Worm (Caenorhabditis elegans) whole organism, young adult: ENCODE measurements around the gene nhr-187.

Experiments used
- D2030.7 ChIP-seq: fragments of 200-800 bp; sonication (Bioruptor generic); IDR thresholded peaks from 2 replicates; pipeline ENCODE4 v1.3.6; 2022; ENCODE audit warnings: missing genetic modification reagents, missing genetic modification characterization, missing compliant biosample characterization
- F37B4.10 ChIP-seq: fragments of 200-800 bp; sonication (Bioruptor generic); IDR thresholded peaks from 2 replicates; pipeline ENCODE4 v1.3.6; 2022; ENCODE audit warnings: missing genetic modification characterization, missing compliant biosample characterization
- F39B2.1 ChIP-seq: fragments of 200-800 bp; sonication (Bioruptor generic); IDR thresholded peaks from 2 replicates; pipeline ENCODE4 v1.3.6; 2022; ENCODE audit warnings: missing genetic modification reagents, missing genetic modification characterization, missing compliant biosample characterization
- F52B5.7 ChIP-seq: sonication (generic microtip); optimal IDR thresholded peaks from 2 replicates; lab custom pipeline; 2016; ENCODE audit warnings: mild to moderate bottlenecking, missing genetic modification characterization, missing compliant biosample characterization
- Y53F4B.3 ChIP-seq: fragments of 200-800 bp; sonication (Bioruptor generic); IDR thresholded peaks from 2 replicates; pipeline ENCODE4 v1.3.6; 2022; ENCODE audit warnings: missing genetic modification reagents, missing genetic modification characterization, missing compliant biosample characterization
- Y56A3A.18 ChIP-seq: fragments of 200-800 bp; sonication (Bioruptor generic); IDR thresholded peaks from 2 replicates; pipeline ENCODE4 v1.3.6; 2022; ENCODE audit warnings: missing genetic modification reagents, missing genetic modification characterization, missing compliant biosample characterization
- ama-1 ChIP-seq, 3 experiments: fragments of 150-350 bp in 1 of 3; sonication (generic microtip) in 2 of 3; optimal IDR thresholded peaks; 2 replicates each; lab custom pipeline; 2014 to 2018; ENCODE audit warnings: missing biosample characterization in 2 of 3, missing genetic modification characterization in 2 of 3, missing genetic modification reagents in 2 of 3
- atf-7 ChIP-seq: sonication (generic microtip); optimal IDR thresholded peaks from 2 replicates; lab custom pipeline; 2017; ENCODE audit warnings: mild to moderate bottlenecking, missing genetic modification characterization, missing compliant biosample characterization
- bed-1 ChIP-seq: fragments of 200-800 bp; sonication (Bioruptor generic); IDR thresholded peaks from 2 replicates; pipeline ENCODE4 v1.3.6; 2022; ENCODE audit warnings: missing genetic modification reagents, missing genetic modification characterization, missing compliant biosample characterization
- cebp-1 ChIP-seq, 2 experiments: fragments of 200-800 bp in 1 of 2; sonication (Bioruptor generic) in 1 of 2; sonication (generic microtip) in 1 of 2; IDR thresholded peaks in 1 of 2; optimal IDR thresholded peaks in 1 of 2; 2 replicates each; pipeline versions ENCODE4 v1.3.6 to Lab custom; 2017 to 2022; ENCODE audit warnings: missing compliant biosample characterization in 2 of 2, missing genetic modification characterization in 2 of 2, mild to moderate bottlenecking in 1 of 2, missing genetic modification reagents in 1 of 2, moderate library complexity in 1 of 2
- ceh-58 ChIP-seq: fragments of 200-800 bp; sonication (Bioruptor generic); IDR thresholded peaks from 2 replicates; pipeline ENCODE4 v1.3.6; 2022; ENCODE audit warnings: missing genetic modification characterization, missing compliant biosample characterization
- chd-7 ChIP-seq: sonication (generic microtip); optimal IDR thresholded peaks from 2 replicates; lab custom pipeline; 2016; ENCODE audit warnings: mild to moderate bottlenecking, missing genetic modification characterization, moderate library complexity, missing compliant biosample characterization
- egl-44 ChIP-seq: fragments of 200-800 bp; sonication (Bioruptor generic); IDR thresholded peaks from 2 replicates; pipeline ENCODE4 v1.3.6; 2022; ENCODE audit warnings: missing genetic modification reagents, missing genetic modification characterization, missing compliant biosample characterization
- ekl-4 ChIP-seq: fragments of 200-800 bp; sonication (Bioruptor generic); IDR thresholded peaks from 2 replicates; pipeline ENCODE4 v1.3.6; 2022; ENCODE audit warnings: missing genetic modification reagents, missing genetic modification characterization, missing compliant biosample characterization
- hlh-12 ChIP-seq: sonication (generic microtip); optimal IDR thresholded peaks from 2 replicates; lab custom pipeline; 2016; ENCODE audit warnings: missing genetic modification characterization, missing compliant biosample characterization
- hrde-1 ChIP-seq: sonication (generic microtip); optimal IDR thresholded peaks from 2 replicates; lab custom pipeline; 2016; ENCODE audit warnings: missing genetic modification characterization, mild to moderate bottlenecking, missing compliant biosample characterization, moderate library complexity, missing genotype, missing genetic modification reagents, borderline replicate concordance
- hsf-1 ChIP-seq: fragments of 200-800 bp; sonication (Bioruptor generic); IDR thresholded peaks from 2 replicates; pipeline ENCODE4 v1.3.6; 2022; ENCODE audit warnings: missing genetic modification reagents, missing genetic modification characterization, missing compliant biosample characterization
- let-607 ChIP-seq, 2 experiments: fragments of 200-800 bp in 1 of 2; sonication (Bioruptor generic) in 1 of 2; sonication (generic microtip) in 1 of 2; optimal IDR thresholded peaks; 2 replicates each; lab custom pipeline; 2016 to 2018; ENCODE audit warnings: mild to moderate bottlenecking in 2 of 2, missing compliant biosample characterization in 2 of 2, missing genetic modification characterization in 2 of 2, moderate library complexity in 2 of 2, missing genotype in 1 of 2
- lin-26 ChIP-seq: fragments of 200-800 bp; sonication (Bioruptor generic); IDR thresholded peaks from 2 replicates; pipeline ENCODE4 v1.3.6; 2022; ENCODE audit warnings: missing genetic modification reagents, missing genetic modification characterization, missing compliant biosample characterization
- lin-35 ChIP-seq, 3 experiments: fragments of 150-350 bp in 2 of 3; sonication (generic microtip) in 1 of 3; optimal IDR thresholded peaks; 2 replicates each; lab custom pipeline; 2014 to 2018; ENCODE audit warnings: missing biosample characterization in 3 of 3, missing genetic modification characterization in 3 of 3, missing genetic modification reagents in 3 of 3
- lsl-1 ChIP-seq: fragments of 200-800 bp; sonication (Bioruptor generic); optimal IDR thresholded peaks from 2 replicates; lab custom pipeline; 2018; ENCODE audit warnings: mild to moderate bottlenecking, missing genetic modification characterization, moderate library complexity, missing compliant biosample characterization
- madf-3 ChIP-seq: fragments of 200-800 bp; sonication (Bioruptor generic); IDR thresholded peaks from 2 replicates; pipeline ENCODE4 v1.3.6; 2022; ENCODE audit warnings: missing genetic modification reagents, missing genetic modification characterization, missing compliant biosample characterization
- mel-28 ChIP-seq: sonication (generic microtip); optimal IDR thresholded peaks from 2 replicates; lab custom pipeline; 2016; ENCODE audit warnings: borderline replicate concordance, mild to moderate bottlenecking, missing genetic modification characterization, missing compliant biosample characterization
- nfya-1 ChIP-seq: sonication (generic microtip); optimal IDR thresholded peaks from 2 replicates; lab custom pipeline; 2017; ENCODE audit warnings: antibody characterized with exemption, missing compliant biosample characterization, missing genetic modification characterization, borderline replicate concordance; ENCODE audit not compliant: insufficient read depth
- nfya-2 ChIP-seq: fragments of 200-800 bp; sonication (Bioruptor generic); IDR thresholded peaks from 2 replicates; pipeline ENCODE4 v1.3.6; 2022; ENCODE audit warnings: missing genetic modification reagents, missing genetic modification characterization, missing compliant biosample characterization
- nfyb-1 ChIP-seq: fragments of 200-800 bp; sonication (Bioruptor generic); IDR thresholded peaks from 2 replicates; pipeline ENCODE4 v1.3.6; 2022; ENCODE audit warnings: missing genetic modification reagents, missing genetic modification characterization, missing compliant biosample characterization
- nhr-27 ChIP-seq: fragments of 200-800 bp; sonication (Bioruptor generic); optimal IDR thresholded peaks from 2 replicates; lab custom pipeline; 2018; ENCODE audit warnings: mild to moderate bottlenecking, missing genetic modification characterization, moderate library complexity, missing compliant biosample characterization
- rec-8 ChIP-seq, 2 experiments: sonication (generic microtip); optimal IDR thresholded peaks; 2 replicates each; lab custom pipeline; 2016; ENCODE audit warnings: mild to moderate bottlenecking in 2 of 2, missing genetic modification characterization in 2 of 2, missing genetic modification reagents in 2 of 2, missing genotype in 2 of 2, missing biosample characterization in 1 of 2, missing compliant biosample characterization in 1 of 2, moderate library complexity in 1 of 2
- sea-2 ChIP-seq: fragments of 200-800 bp; sonication (Bioruptor generic); IDR thresholded peaks from 2 replicates; pipeline ENCODE4 v1.3.6; 2022; ENCODE audit warnings: missing genetic modification characterization, missing compliant biosample characterization
- tbp1 ChIP-seq: fragments of 200-800 bp; sonication (Bioruptor generic); optimal IDR thresholded peaks from 2 replicates; lab custom pipeline; 2018; ENCODE audit warnings: mild to moderate bottlenecking, missing genetic modification characterization, missing compliant biosample characterization
- zfh-2 ChIP-seq: fragments of 200-800 bp; sonication (Bioruptor generic); conservative IDR thresholded peaks from 2 replicates; pipeline ENCODE4 v1.3.6; 2022; ENCODE audit warnings: missing genetic modification reagents, missing genetic modification characterization, missing compliant biosample characterization
- zim-3 ChIP-seq: sonication (generic microtip); optimal IDR thresholded peaks from 2 replicates; lab custom pipeline; 2017; ENCODE audit warnings: mild to moderate bottlenecking, missing genetic modification characterization, moderate library complexity, missing compliant biosample characterization
- ztf-26 ChIP-seq: sonication (generic microtip); optimal IDR thresholded peaks from 2 replicates; lab custom pipeline; 2017; ENCODE audit warnings: missing genetic modification characterization, missing compliant biosample characterization
- ztf-28 ChIP-seq: fragments of 200-800 bp; sonication (Bioruptor generic); IDR thresholded peaks from 2 replicates; pipeline ENCODE4 v1.3.6; 2022; ENCODE audit warnings: missing genetic modification reagents, missing genetic modification characterization, missing compliant biosample characterization

nhr-187 gene

ce11 chrV:3884550-3884949 lies 21.8 kb upstream of the nhr-187 start:
- TF ChIP-seq ztf-26 (no peak), rec-8 (tag; optimal IDR thresholded peaks at IDR 0.05; lab: Kevin White, UChicago) (no peak), Y53F4B.3 (GFP tag; lab: Robert Waterston, UW) (no peak), ekl-4 (no peak), F37B4.10 (no peak), bed-1 (GFP tag; lab: Robert Waterston, UW) (no peak), chd-7 (no peak), atf-7 (tag; lab: Kevin White, UChicago) (no peak), Y56A3A.18 (GFP tag; lab: Robert Waterston, UW) (no peak), mel-28 (tag; lab: Kevin White, UChicago) (no peak), lin-35 (GFP tag; optimal IDR thresholded peaks at IDR 0.05; lab: Kevin White, UChicago) (no peak), ama-1 (optimal IDR thresholded peaks at IDR 0.05; lab: Kevin White, UChicago) (no peak), ama-1 (GFP tag; optimal IDR thresholded peaks at IDR 0.05; lab: Kevin White, UChicago) (no peak), zfh-2 (GFP tag; lab: Robert Waterston, UW) (no peak), F39B2.1 (GFP tag; lab: Robert Waterston, UW) (no peak), D2030.7 (GFP tag; lab: Robert Waterston, UW) (no peak), nfya-2 (no peak), sea-2 (no peak), hrde-1 (tag; lab: Kevin White, UChicago) (no peak)

ce11 chrV:3878223-3878622 lies 15.5 kb upstream of the nhr-187 start, which contains the start of gene nhr-159:
Gene nhr-159 (minus strand): TSS chrV:3878323.
- TF ChIP-seq egl-44 (GFP tag; lab: Robert Waterston, UW): no peak
- no peak for TF ChIP-seq lsl-1
- no peak for TF ChIP-seq ztf-28
- TF ChIP-seq madf-3 (GFP tag; lab: Robert Waterston, UW): no peak

ce11 chrV:3877242-3877641 lies 14.5 kb upstream of the nhr-187 start:
- TF ChIP-seq zim-3 (tag; lab: Kevin White, UChicago) (no peak), nhr-27 (tag; lab: Kevin White, UChicago) (no peak), Y56A3A.18 (GFP tag; lab: Robert Waterston, UW) (no peak), F52B5.7 (tag; lab: Kevin White, UChicago) (no peak), sea-2 (no peak), ceh-58 (GFP tag; lab: Robert Waterston, UW) (no peak), bed-1 (GFP tag; lab: Robert Waterston, UW) (no peak), hlh-12 (tag; lab: Kevin White, UChicago) (no peak), cebp-1 (GFP tag; IDR thresholded peaks at IDR 0.05; lab: Robert Waterston, UW) (no peak), cebp-1 (tag; optimal IDR thresholded peaks at IDR 0.05; lab: Kevin White, UChicago) (no peak), let-607 (tag; optimal IDR thresholded peaks at IDR 0.05; lab: Kevin White, UChicago) (no peak), tbp1 (GFP tag; lab: Kevin White, UChicago) (no peak), hsf-1 (no peak), nfyb-1 (GFP tag; lab: Robert Waterston, UW) (no peak), nfya-1 (no peak), lin-26 (GFP tag; lab: Robert Waterston, UW) (no peak), F37B4.10 (no peak)
